Fruit fly (Drosophila melanogaster) whole organism, embryonic: ENCODE measurements around the gene Naxd.

Experiments
- ATbp ChIP-seq: fragments of 200-800 bp; sonication (Bioruptor generic); optimal IDR thresholded peaks from 2 replicates; lab custom pipeline; 2017; ENCODE audit warnings: missing biosample characterization, mild to moderate bottlenecking, missing genetic modification characterization, missing genetic modification reagents
- BEAF-32 ChIP-seq: fragments of 200-800 bp; sonication (Bioruptor generic); optimal IDR thresholded peaks from 3 replicates; lab custom pipeline; 2017; ENCODE audit warnings: missing biosample characterization, missing genetic modification characterization, mild to moderate bottlenecking, moderate library complexity, missing genetic modification reagents
- CG10654 ChIP-seq: fragments of 200-800 bp; sonication (Bioruptor generic); optimal IDR thresholded peaks from 2 replicates; lab custom pipeline; 2016; ENCODE audit warnings: missing biosample characterization, missing genetic modification characterization
- CG12391 ChIP-seq: fragments of 200-800 bp; sonication (Bioruptor generic); optimal IDR thresholded peaks from 3 replicates; lab custom pipeline; 2018; ENCODE audit warnings: missing biosample characterization, mild to moderate bottlenecking, missing genetic modification characterization, moderate library complexity
- CG13775 ChIP-seq: fragments of 200-800 bp; sonication (Bioruptor generic); optimal IDR thresholded peaks from 3 replicates; lab custom pipeline; 2017; ENCODE audit warnings: missing biosample characterization, mild to moderate bottlenecking, missing genetic modification characterization
- CG14014 ChIP-seq: fragments of 200-800 bp; sonication (Bioruptor generic); IDR thresholded peaks from 2 replicates; pipeline ENCODE4 v1.3.6; 2022; ENCODE audit warnings: missing biosample characterization, missing genetic modification characterization
- CG15479 ChIP-seq: fragments of 200-800 bp; sonication (Bioruptor generic); optimal IDR thresholded peaks from 3 replicates; lab custom pipeline; 2019; ENCODE audit warnings: missing biosample characterization, mild to moderate bottlenecking, missing genetic modification characterization, moderate library complexity
- CG15514 ChIP-seq: fragments of 200-800 bp; sonication (Bioruptor generic); optimal IDR thresholded peaks from 3 replicates; lab custom pipeline; 2017; ENCODE audit warnings: missing biosample characterization, missing genetic modification characterization, mild to moderate bottlenecking, moderate library complexity, missing genetic modification reagents
- CG18764 ChIP-seq: fragments of 200-800 bp; sonication (Bioruptor generic); optimal IDR thresholded peaks from 3 replicates; lab custom pipeline; 2016; ENCODE audit warnings: missing biosample characterization, missing genetic modification characterization
- CG2120 ChIP-seq: fragments of 200-800 bp; sonication (Bioruptor generic); optimal IDR thresholded peaks from 3 replicates; lab custom pipeline; 2016; ENCODE audit warnings: missing biosample characterization, missing genetic modification characterization
- CG2889 ChIP-seq: fragments of 200-800 bp; sonication (Bioruptor generic); IDR thresholded peaks from 3 replicates; pipeline ENCODE4 v1.3.6; 2022; ENCODE audit warnings: missing biosample characterization, missing genetic modification characterization
- CG31441 ChIP-seq: fragments of 200-800 bp; sonication (Bioruptor generic); IDR thresholded peaks from 2 replicates; pipeline ENCODE4 v1.3.6; 2022; ENCODE audit warnings: missing biosample characterization, missing genetic modification characterization
- CG32767 ChIP-seq: fragments of 200-800 bp; sonication (Bioruptor generic); IDR thresholded peaks from 2 replicates; pipeline ENCODE4 v1.3.6; 2022; ENCODE audit warnings: missing biosample characterization, missing genetic modification characterization
- CG3407 ChIP-seq: fragments of 200-800 bp; sonication (Bioruptor generic); optimal IDR thresholded peaks from 2 replicates; lab custom pipeline; 2018; ENCODE audit warnings: missing biosample characterization, mild to moderate bottlenecking, missing genetic modification characterization
- CG4617 ChIP-seq: fragments of 200-800 bp; sonication (Bioruptor generic); optimal IDR thresholded peaks from 3 replicates; lab custom pipeline; 2016; ENCODE audit warnings: missing biosample characterization, missing genetic modification characterization, borderline replicate concordance
- CG4730 ChIP-seq: fragments of 200-800 bp; sonication (Bioruptor generic); IDR thresholded peaks from 2 replicates; pipeline ENCODE4 v1.3.6; 2022; ENCODE audit warnings: missing biosample characterization, missing genetic modification characterization
- CG6254 ChIP-seq: fragments of 200-800 bp; sonication (Bioruptor generic); optimal IDR thresholded peaks from 3 replicates; lab custom pipeline; 2017; ENCODE audit warnings: mild to moderate bottlenecking, missing biosample characterization, missing genetic modification reagents, missing genetic modification characterization
- CG6689 ChIP-seq: fragments of 200-800 bp; sonication (Bioruptor generic); IDR thresholded peaks from 2 replicates; pipeline ENCODE4 v1.3.6; 2022; ENCODE audit warnings: missing biosample characterization, missing genetic modification characterization
- CG7372 ChIP-seq: fragments of 200-800 bp; sonication (Bioruptor generic); IDR thresholded peaks from 2 replicates; pipeline ENCODE4 v1.3.6; 2022; ENCODE audit warnings: missing biosample characterization, missing genetic modification characterization
- CG8290 ChIP-seq, 3 experiments: fragments of 200-800 bp; sonication (Bioruptor generic); optimal IDR thresholded peaks; 2 replicates each; lab custom pipeline; 2016 to 2019; ENCODE audit warnings: missing biosample characterization in 3 of 3, missing genetic modification characterization in 3 of 3, mild to moderate bottlenecking in 2 of 3, moderate library complexity in 1 of 3
- CG8359 ChIP-seq: fragments of 200-800 bp; sonication (Bioruptor generic); optimal IDR thresholded peaks from 2 replicates; lab custom pipeline; 2017; ENCODE audit warnings: missing biosample characterization, mild to moderate bottlenecking, missing genetic modification characterization, borderline replicate concordance
- CG8388 ChIP-seq: fragments of 200-800 bp; sonication (Bioruptor generic); optimal IDR thresholded peaks from 2 replicates; lab custom pipeline; 2019; ENCODE audit warnings: missing biosample characterization, mild to moderate bottlenecking, missing genetic modification characterization, moderate library complexity
- D19A ChIP-seq: fragments of 200-800 bp; optimal IDR thresholded peaks from 3 replicates; lab custom pipeline; 2019; ENCODE audit warnings: missing biosample characterization, mild to moderate bottlenecking, missing genetic modification characterization, moderate library complexity
- Dref ChIP-seq: fragments of 200-800 bp; sonication (Bioruptor generic); IDR thresholded peaks from 2 replicates; pipeline ENCODE4 v1.3.6; 2022; ENCODE audit warnings: missing biosample characterization, missing genetic modification characterization
- Eip74EF ChIP-seq, 2 experiments: fragments of 200-800 bp in 1 of 2; fragments of >200 bp in 1 of 2; sonication (Bioruptor generic) in 1 of 2; optimal IDR thresholded peaks; 2 replicates each; lab custom pipeline; 2017 to 2019; ENCODE audit warnings: missing biosample characterization in 2 of 2, missing genetic modification characterization in 2 of 2, mild to moderate bottlenecking in 1 of 2, moderate library complexity in 1 of 2
- Gsc ChIP-seq: fragments of 200-800 bp; sonication (Bioruptor generic); IDR thresholded peaks from 2 replicates; pipeline ENCODE4 v1.3.6; 2022; ENCODE audit warnings: missing biosample characterization, missing genetic modification characterization
- HLH54F ChIP-seq: fragments of 200-800 bp; sonication (Bioruptor generic); optimal IDR thresholded peaks from 3 replicates; lab custom pipeline; 2016; ENCODE audit warnings: missing biosample characterization, missing genetic modification characterization
- Hr3 ChIP-seq: fragments of 200-800 bp; sonication (Bioruptor generic); optimal IDR thresholded peaks from 3 replicates; lab custom pipeline; 2016; ENCODE audit warnings: missing biosample characterization, missing genetic modification characterization
- Hr39 ChIP-seq: fragments of >200 bp; optimal IDR thresholded peaks from 2 replicates; lab custom pipeline; 2017
- Mad ChIP-seq: fragments of 200-800 bp; sonication (Bioruptor generic); optimal IDR thresholded peaks from 2 replicates; lab custom pipeline; 2016; ENCODE audit warnings: missing biosample characterization, missing genetic modification characterization
- Med ChIP-seq: fragments of 200-800 bp; sonication (Bioruptor generic); peaks from one replicate; lab custom pipeline; 2016; ENCODE audit warnings: missing biosample characterization, missing genetic modification characterization, mild to moderate bottlenecking, inconsistent platforms, moderate library complexity
- Side ChIP-seq: fragments of 200-800 bp; sonication (Bioruptor generic); optimal IDR thresholded peaks from 2 replicates; lab custom pipeline; 2016; ENCODE audit warnings: missing biosample characterization, missing genetic modification characterization
- Sox102F ChIP-seq: fragments of 200-800 bp; sonication (Bioruptor generic); optimal IDR thresholded peaks from 2 replicates; lab custom pipeline; 2018; ENCODE audit warnings: missing biosample characterization, mild to moderate bottlenecking, missing genetic modification characterization, moderate library complexity
- ase ChIP-seq: fragments of 200-800 bp; sonication (Bioruptor generic); IDR thresholded peaks from 3 replicates; pipeline ENCODE4 v1.3.6; 2022; ENCODE audit warnings: missing biosample characterization, missing genetic modification characterization
- btn ChIP-seq: fragments of 200-800 bp; sonication (Bioruptor generic); optimal IDR thresholded peaks from 2 replicates; lab custom pipeline; 2016; ENCODE audit warnings: missing biosample characterization, missing genetic modification characterization
- cad ChIP-seq: fragments of >200 bp; optimal IDR thresholded peaks from 2 replicates; lab custom pipeline; 2017; ENCODE audit warnings: missing biosample characterization, missing genetic modification characterization
- disco-r ChIP-seq: fragments of 200-800 bp; sonication (Bioruptor generic); optimal IDR thresholded peaks from 2 replicates; lab custom pipeline; 2016; ENCODE audit warnings: missing biosample characterization, missing genetic modification characterization
- fd96Cb ChIP-seq: fragments of 200-800 bp; sonication (Bioruptor generic); optimal IDR thresholded peaks from 2 replicates; lab custom pipeline; 2018; ENCODE audit warnings: missing biosample characterization, mild to moderate bottlenecking, missing genetic modification characterization, moderate library complexity
- grau ChIP-seq: fragments of 200-800 bp; optimal IDR thresholded peaks from 3 replicates; lab custom pipeline; 2019; ENCODE audit warnings: missing biosample characterization, mild to moderate bottlenecking, missing genetic modification characterization, moderate library complexity
- ham ChIP-seq: fragments of 200-800 bp; sonication (Bioruptor generic); IDR thresholded peaks from 2 replicates; pipeline ENCODE4 v1.3.6; 2022; ENCODE audit warnings: missing biosample characterization, missing genetic modification characterization
- ken ChIP-seq: fragments of 200-800 bp; sonication (Bioruptor generic); IDR thresholded peaks from 3 replicates; pipeline ENCODE4 v1.3.6; 2022; ENCODE audit warnings: missing biosample characterization, missing genetic modification characterization
- knrl ChIP-seq: fragments of 200-800 bp; sonication (Bioruptor generic); IDR thresholded peaks from 3 replicates; pipeline ENCODE4 v1.3.6; 2022; ENCODE audit warnings: missing biosample characterization, missing genetic modification characterization; ENCODE audit not compliant: partially characterized antibody
- nerfin-1 ChIP-seq: fragments of 200-800 bp; sonication (Bioruptor generic); optimal IDR thresholded peaks from 3 replicates; lab custom pipeline; 2019; ENCODE audit warnings: missing biosample characterization, mild to moderate bottlenecking, missing genetic modification characterization, moderate library complexity
- onecut ChIP-seq: fragments of 200-800 bp; sonication (Bioruptor generic); IDR thresholded peaks from 2 replicates; pipeline ENCODE4 v1.3.6; 2022; ENCODE audit warnings: missing biosample characterization, missing genetic modification characterization
- prd ChIP-seq, 3 experiments: fragments of >200 bp in 2 of 3; fragments of 200-800 bp in 1 of 3; sonication (Bioruptor generic) in 1 of 3; optimal IDR thresholded peaks in 2 of 3; IDR thresholded peaks in 1 of 3; 2 replicates in 2 of 3; 3 replicates in 1 of 3; pipeline versions ENCODE4 v1.3.6 to Lab custom; 2017 to 2022; ENCODE audit warnings: missing biosample characterization in 1 of 3, missing genetic modification characterization in 1 of 3
- scrt ChIP-seq: fragments of 200-800 bp; sonication (Bioruptor generic); optimal IDR thresholded peaks from 2 replicates; lab custom pipeline; 2018; ENCODE audit warnings: missing biosample characterization, mild to moderate bottlenecking, missing genetic modification characterization, moderate library complexity
- sens-2 ChIP-seq: fragments of 200-800 bp; sonication (Bioruptor generic); IDR thresholded peaks from 2 replicates; pipeline ENCODE4 v1.3.6; 2022; ENCODE audit warnings: missing biosample characterization, missing genetic modification characterization
- slou ChIP-seq: fragments of 200-800 bp; sonication (Bioruptor generic); optimal IDR thresholded peaks from 3 replicates; lab custom pipeline; 2016; ENCODE audit warnings: missing biosample characterization, missing genetic modification characterization
- so ChIP-seq: fragments of 200-800 bp; sonication (Bioruptor generic); IDR thresholded peaks from 3 replicates; pipeline ENCODE4 v1.3.6; 2022; ENCODE audit warnings: missing biosample characterization, missing genetic modification characterization
- sug ChIP-seq: fragments of 200-800 bp; optimal IDR thresholded peaks from 2 replicates; lab custom pipeline; 2019; ENCODE audit warnings: missing biosample characterization, mild to moderate bottlenecking, missing genetic modification characterization, moderate library complexity
- vvl ChIP-seq: fragments of 200-800 bp; sonication (Bioruptor generic); IDR thresholded peaks from 2 replicates; pipeline ENCODE4 v1.3.6; 2022; ENCODE audit warnings: missing biosample characterization, missing genetic modification characterization

The Naxd gene

dm6 chr3L:19100188-19100587 lies 2.7 kb upstream of the Naxd start, which contains the start of gene Gem2:
TSS of gene Gem2 (minus strand) at chr3L:19100363.
- TF ChIP-seq fd96Cb (no peak), grau (tag; lab: Kevin White, UChicago) (no peak), CG32767 (GFP tag; lab: Robert Waterston, UW) (no peak), CG4617 (GFP tag; lab: Kevin White, UChicago) (peak; percentile 70), CG31441 (GFP tag; lab: Robert Waterston, UW) (no peak), CG4730 (no peak), so (GFP tag; lab: Robert Waterston, UW) (no peak), BEAF-32 (peak; percentile 34), CG10654 (GFP tag; lab: Kevin White, UChicago) (no peak), Hr3 (GFP tag; lab: Kevin White, UChicago) (no peak), CG8388 (GFP tag; lab: Kevin White, UChicago) (no peak), Side (GFP tag; lab: Kevin White, UChicago) (no peak), scrt (GFP tag; lab: Kevin White, UChicago) (no peak), vvl (GFP tag; lab: Robert Waterston, UW) (no peak), cad (GFP tag; lab: Kevin White, UChicago) (no peak), Hr39 (lab: Kevin White, UChicago) (no peak), prd (optimal IDR thresholded peaks at IDR 0.05; lab: Kevin White, UChicago) (no peak), prd (GFP tag; IDR thresholded peaks at IDR 0.05; lab: Robert Waterston, UW) (0 out of 3 replicates have a peak, but pooled peaks have one; percentile 7), nerfin-1 (no peak), D19A (tag; lab: Kevin White, UChicago) (no peak), Dref (no peak), CG15479 (GFP tag; lab: Kevin White, UChicago) (no peak), HLH54F (no peak), Eip74EF (GFP tag; optimal IDR thresholded peaks at IDR 0.05; lab: Kevin White, UChicago) (no peak), CG7372 (GFP tag; lab: Robert Waterston, UW) (no peak), CG2120 (GFP tag; lab: Kevin White, UChicago) (no peak), knrl (GFP tag; lab: Robert Waterston, UW) (no peak), ATbp (GFP tag; lab: Kevin White, UChicago) (no peak), disco-r (no peak), CG12391 (no peak), CG3407 (GFP tag; lab: Kevin White, UChicago) (no peak), sens-2 (GFP tag; lab: Robert Waterston, UW) (no peak), onecut (GFP tag; lab: Robert Waterston, UW) (0 out of 2 replicates have a peak, but pooled peaks have one; percentile 6), CG15514 (GFP tag; lab: Kevin White, UChicago) (peak; percentile 44), btn (no peak), CG14014 (GFP tag; lab: Robert Waterston, UW) (0 out of 2 replicates have a peak, but pooled peaks have one; percentile 19), Sox102F (GFP tag; lab: Kevin White, UChicago) (no peak), CG2889 (GFP tag; lab: Robert Waterston, UW) (no peak), ken (GFP tag; lab: Robert Waterston, UW) (no peak), CG6689 (GFP tag; lab: Robert Waterston, UW) (no peak), slou (GFP tag; lab: Kevin White, UChicago) (no peak), CG13775 (GFP tag; lab: Kevin White, UChicago) (no peak), CG8290 (GFP tag; optimal IDR thresholded peaks at IDR 0.05; lab: Kevin White, UChicago) (no peak), CG8290 (tag; optimal IDR thresholded peaks at IDR 0.05; lab: Kevin White, UChicago) (no peak), Gsc (no peak), CG6254 (GFP tag; lab: Kevin White, UChicago) (no peak), ham (GFP tag; lab: Robert Waterston, UW) (no peak), sug (tag; lab: Kevin White, UChicago) (no peak), CG18764 (no peak), Med (GFP tag; lab: Kevin White, UChicago) (peak; percentile 64), ase (GFP tag; lab: Robert Waterston, UW) (no peak), Mad (GFP tag; lab: Kevin White, UChicago) (no peak), CG8359 (no peak)
